Fruit fly (Drosophila melanogaster) S2 (cell line): ENCODE measurements around the gene Tmc.

Source experiments
- CG8478 ChIP-seq: fragments of >200 bp; optimal IDR thresholded peaks from 2 replicates; lab custom pipeline; 2018
- CTCF ChIP-seq, 2 experiments: fragments of >200 bp; optimal IDR thresholded peaks; 2 replicates each; lab custom pipeline; 2018

- TF ChIP-seq CG8478 (lab: Kevin White, UChicago) (no peak), CTCF (optimal IDR thresholded peaks at IDR 0.05; lab: Kevin White, UChicago) (no peak)
Observed at dm6 chr3L:9598688-9599087, 1.1 kb downstream of the Tmc start, which contains the start of gene CG3222.
